Fruit fly (Drosophila melanogaster) whole organism, embryonic: ENCODE data around the gene Cpr64Ad.
A peak's percentile ranks its signal among the peaks of the same experiment; 100 is the strongest.

Source experiments
- Ada2b ChIP-seq: fragments of 200-800 bp; sonication (Bioruptor generic); IDR thresholded peaks from 2 replicates; pipeline ENCODE4 v1.3.6; 2022; ENCODE audit warnings: missing biosample characterization, missing genetic modification characterization
- Atf6 ChIP-seq: fragments of 200-800 bp; sonication (Bioruptor generic); IDR thresholded peaks from 2 replicates; pipeline ENCODE4 v1.3.6; 2022; ENCODE audit warnings: missing biosample characterization, missing genetic modification characterization
- CG10654 ChIP-seq: fragments of 200-800 bp; sonication (Bioruptor generic); optimal IDR thresholded peaks from 2 replicates; lab custom pipeline; 2016; ENCODE audit warnings: missing biosample characterization, missing genetic modification characterization
- CG11398 ChIP-seq: fragments of 200-800 bp; sonication (Bioruptor generic); optimal IDR thresholded peaks from 2 replicates; lab custom pipeline; 2016; ENCODE audit warnings: missing biosample characterization, missing genetic modification characterization
- CG11504 ChIP-seq: fragments of 200-800 bp; sonication (Bioruptor generic); optimal IDR thresholded peaks from 3 replicates; lab custom pipeline; 2019; ENCODE audit warnings: missing biosample characterization, mild to moderate bottlenecking, missing genetic modification characterization, moderate library complexity
- CG12744 ChIP-seq: fragments of 200-800 bp; sonication (Bioruptor generic); optimal IDR thresholded peaks from 2 replicates; lab custom pipeline; 2016; ENCODE audit warnings: missing biosample characterization, missing genetic modification characterization
- CG13296 ChIP-seq: fragments of 200-800 bp; sonication (Bioruptor generic); optimal IDR thresholded peaks from 3 replicates; lab custom pipeline; 2018; ENCODE audit warnings: missing biosample characterization, mild to moderate bottlenecking, missing genetic modification characterization
- CG1529 ChIP-seq: fragments of 200-800 bp; sonication (Bioruptor generic); optimal IDR thresholded peaks from 3 replicates; lab custom pipeline; 2018; ENCODE audit warnings: missing biosample characterization, missing genetic modification characterization
- CG15696 ChIP-seq: fragments of 200-800 bp; sonication (Bioruptor generic); optimal IDR thresholded peaks from 2 replicates; lab custom pipeline; 2019; ENCODE audit warnings: missing biosample characterization, mild to moderate bottlenecking, missing genetic modification characterization, moderate library complexity
- CG17328 ChIP-seq: fragments of 200-800 bp; sonication (Bioruptor generic); IDR thresholded peaks from 2 replicates; pipeline ENCODE4 v1.3.6; 2022; ENCODE audit warnings: missing biosample characterization, missing genetic modification characterization
- CG2120 ChIP-seq: fragments of 200-800 bp; sonication (Bioruptor generic); optimal IDR thresholded peaks from 3 replicates; lab custom pipeline; 2016; ENCODE audit warnings: missing biosample characterization, missing genetic modification characterization
- CG2129 ChIP-seq: fragments of 200-800 bp; sonication (Bioruptor generic); IDR thresholded peaks from 2 replicates; pipeline ENCODE4 v1.3.6; 2022; ENCODE audit warnings: missing biosample characterization, missing genetic modification characterization; ENCODE audit not compliant: partially characterized antibody
- CG31365 ChIP-seq: fragments of 200-800 bp; sonication (Bioruptor generic); optimal IDR thresholded peaks from 2 replicates; lab custom pipeline; 2018; ENCODE audit warnings: missing biosample characterization, mild to moderate bottlenecking, missing genetic modification characterization
- CG34422 ChIP-seq: fragments of 200-800 bp; sonication (Bioruptor generic); IDR thresholded peaks from 3 replicates; pipeline ENCODE4 v1.3.6; 2022; ENCODE audit warnings: missing biosample characterization, missing genetic modification characterization
- CG3726 ChIP-seq: fragments of 200-800 bp; sonication (Bioruptor generic); IDR thresholded peaks from 3 replicates; pipeline ENCODE4, ENCODE4 v1.3.6; 2022; ENCODE audit warnings: missing biosample characterization, missing genetic modification characterization
- CG42726 ChIP-seq: fragments of 200-800 bp; sonication (Bioruptor generic); IDR thresholded peaks from 2 replicates; pipeline ENCODE4 v1.3.6; 2022; ENCODE audit warnings: missing biosample characterization, missing genetic modification characterization; ENCODE audit not compliant: partially characterized antibody
- CG4617 ChIP-seq: fragments of 200-800 bp; sonication (Bioruptor generic); optimal IDR thresholded peaks from 3 replicates; lab custom pipeline; 2016; ENCODE audit warnings: missing biosample characterization, missing genetic modification characterization, borderline replicate concordance
- CG4854 ChIP-seq: fragments of 200-800 bp; sonication (Bioruptor generic); optimal IDR thresholded peaks from 2 replicates; lab custom pipeline; 2016; ENCODE audit warnings: missing biosample characterization, missing genetic modification characterization, inconsistent platforms
- CG6654 ChIP-seq: fragments of 200-800 bp; sonication (Bioruptor generic); optimal IDR thresholded peaks from 2 replicates; lab custom pipeline; 2017; ENCODE audit warnings: missing biosample characterization, mild to moderate bottlenecking, missing genetic modification characterization
- CG6689 ChIP-seq: fragments of 200-800 bp; sonication (Bioruptor generic); IDR thresholded peaks from 2 replicates; pipeline ENCODE4 v1.3.6; 2022; ENCODE audit warnings: missing biosample characterization, missing genetic modification characterization
- CG7745 ChIP-seq: fragments of 200-800 bp; sonication (Bioruptor generic); optimal IDR thresholded peaks from 2 replicates; lab custom pipeline; 2018; ENCODE audit warnings: missing biosample characterization, mild to moderate bottlenecking, missing genetic modification characterization, moderate library complexity
- CG8089 ChIP-seq: fragments of 200-800 bp; sonication (Bioruptor generic); optimal IDR thresholded peaks from 3 replicates; lab custom pipeline; 2016; ENCODE audit warnings: missing biosample characterization, missing genetic modification characterization
- CG9215 ChIP-seq: fragments of 200-800 bp; sonication (Bioruptor generic); IDR thresholded peaks from 2 replicates; pipeline ENCODE4 v1.3.6; 2022; ENCODE audit warnings: missing biosample characterization, missing genetic modification characterization
- Elba2 ChIP-seq: fragments of 200-800 bp; sonication (Bioruptor generic); optimal IDR thresholded peaks from 3 replicates; lab custom pipeline; 2016; ENCODE audit warnings: missing biosample characterization, missing genetic modification characterization
- Ets65A ChIP-seq: fragments of 200-800 bp; sonication (Bioruptor generic); peaks from one replicate; lab custom pipeline; 2016; ENCODE audit warnings: missing biosample characterization, missing genetic modification characterization
- H15 ChIP-seq: fragments of 200-800 bp; sonication (Bioruptor generic); IDR thresholded peaks from 3 replicates; pipeline ENCODE4 v1.3.6; 2022; ENCODE audit warnings: missing biosample characterization, missing genetic modification characterization
- Meics ChIP-seq: fragments of 200-800 bp; sonication (Bioruptor generic); optimal IDR thresholded peaks from 2 replicates; lab custom pipeline; 2017; ENCODE audit warnings: missing biosample characterization, mild to moderate bottlenecking, missing genetic modification characterization
- NC2α ChIP-seq: fragments of 200-800 bp; sonication (Bioruptor generic); optimal IDR thresholded peaks from 2 replicates; lab custom pipeline; 2016; ENCODE audit warnings: missing biosample characterization, missing genetic modification characterization
- Opbp ChIP-seq: fragments of 200-800 bp; sonication (Bioruptor generic); IDR thresholded peaks from 3 replicates; pipeline ENCODE4 v1.3.6; 2022; ENCODE audit warnings: missing biosample characterization, missing genetic modification characterization; ENCODE audit not compliant: partially characterized antibody
- Rfx ChIP-seq: fragments of 200-800 bp; sonication (Bioruptor generic); IDR thresholded peaks from 2 replicates; pipeline ENCODE4 v1.3.6; 2022; ENCODE audit warnings: missing biosample characterization, missing genetic modification characterization
- Stat92E ChIP-seq, 3 experiments: fragments of >200 bp in 2 of 3; fragments of 200-800 bp in 1 of 3; sonication (Bioruptor generic) in 1 of 3; optimal IDR thresholded peaks; 2 replicates each; lab custom pipeline; 2017 to 2019; ENCODE audit warnings: missing biosample characterization in 3 of 3, missing genetic modification characterization in 3 of 3, mild to moderate bottlenecking in 1 of 3, moderate library complexity in 1 of 3
- Xrp1 ChIP-seq: fragments of 200-800 bp; sonication (Bioruptor generic); IDR thresholded peaks from 2 replicates; pipeline ENCODE4 v1.3.6; 2022; ENCODE audit warnings: missing biosample characterization, missing genetic modification characterization
- ash1 ChIP-seq: fragments of 200-800 bp; sonication (Bioruptor generic); optimal IDR thresholded peaks from 2 replicates; lab custom pipeline; 2018; ENCODE audit warnings: missing biosample characterization, mild to moderate bottlenecking, missing genetic modification characterization
- btn ChIP-seq: fragments of 200-800 bp; sonication (Bioruptor generic); optimal IDR thresholded peaks from 2 replicates; lab custom pipeline; 2016; ENCODE audit warnings: missing biosample characterization, missing genetic modification characterization
- chm ChIP-seq: fragments of 200-800 bp; sonication (Bioruptor generic); IDR thresholded peaks from 2 replicates; pipeline ENCODE4 v1.3.6; 2022; ENCODE audit warnings: missing biosample characterization, missing genetic modification characterization
- da ChIP-seq: fragments of 200-800 bp; sonication (Bioruptor generic); optimal IDR thresholded peaks from 2 replicates; lab custom pipeline; 2016; ENCODE audit warnings: missing biosample characterization, missing genetic modification characterization
- gt ChIP-seq: fragments of 200-800 bp; sonication (Bioruptor generic); IDR thresholded peaks from 2 replicates; pipeline ENCODE4 v1.3.6; 2022; ENCODE audit warnings: missing biosample characterization, missing genetic modification characterization
- ham ChIP-seq: fragments of 200-800 bp; sonication (Bioruptor generic); IDR thresholded peaks from 2 replicates; pipeline ENCODE4 v1.3.6; 2022; ENCODE audit warnings: missing biosample characterization, missing genetic modification characterization
- kni ChIP-seq: fragments of 200-800 bp; sonication (Bioruptor generic); optimal IDR thresholded peaks from 3 replicates; lab custom pipeline; 2017; ENCODE audit warnings: mild to moderate bottlenecking, missing biosample characterization, missing genetic modification reagents, missing genetic modification characterization
- mirr ChIP-seq: fragments of 200-800 bp; sonication (Bioruptor generic); optimal IDR thresholded peaks from 3 replicates; lab custom pipeline; 2018; ENCODE audit warnings: missing biosample characterization, mild to moderate bottlenecking, missing genetic modification characterization
- nerfin-2 ChIP-seq: fragments of 200-800 bp; sonication (Bioruptor generic); IDR thresholded peaks from 2 replicates; pipeline ENCODE4 v1.3.6; 2022; ENCODE audit warnings: missing biosample characterization, missing genetic modification characterization; ENCODE audit not compliant: partially characterized antibody
- otp ChIP-seq: fragments of 200-800 bp; sonication (Bioruptor generic); IDR thresholded peaks from 3 replicates; pipeline ENCODE4, ENCODE4 v1.3.6; 2022; ENCODE audit warnings: missing biosample characterization, missing genetic modification characterization
- peb ChIP-seq: fragments of 200-800 bp; sonication (Bioruptor generic); IDR thresholded peaks from 2 replicates; pipeline ENCODE4 v1.3.6; 2022; ENCODE audit warnings: missing biosample characterization, missing genetic modification characterization
- ro ChIP-seq: fragments of 200-800 bp; sonication (Bioruptor generic); IDR thresholded peaks from 2 replicates; pipeline ENCODE4 v1.3.6; 2022; ENCODE audit warnings: missing biosample characterization, missing genetic modification characterization
- slp2 ChIP-seq: fragments of 200-800 bp; sonication (Bioruptor generic); optimal IDR thresholded peaks from 2 replicates; lab custom pipeline; 2016; ENCODE audit warnings: missing biosample characterization, missing genetic modification characterization
- ssp ChIP-seq: fragments of 200-800 bp; sonication (Bioruptor generic); IDR thresholded peaks from 2 replicates; pipeline ENCODE4 v1.3.6; 2022; ENCODE audit warnings: missing biosample characterization, missing genetic modification characterization
- tio ChIP-seq: fragments of 200-800 bp; sonication (Bioruptor generic); optimal IDR thresholded peaks from 2 replicates; lab custom pipeline; 2017; ENCODE audit warnings: missing biosample characterization, missing genetic modification characterization, inconsistent platforms
- toy ChIP-seq: fragments of 200-800 bp; sonication (Bioruptor generic); IDR thresholded peaks from 2 replicates; pipeline ENCODE4 v1.3.6; 2022; ENCODE audit warnings: missing biosample characterization, missing genetic modification characterization
- wor ChIP-seq: fragments of 200-800 bp; sonication (Bioruptor generic); IDR thresholded peaks from 2 replicates; pipeline ENCODE4 v1.3.6; 2022; ENCODE audit warnings: missing biosample characterization, missing genetic modification characterization

The Cpr64Ad gene

DNA sequence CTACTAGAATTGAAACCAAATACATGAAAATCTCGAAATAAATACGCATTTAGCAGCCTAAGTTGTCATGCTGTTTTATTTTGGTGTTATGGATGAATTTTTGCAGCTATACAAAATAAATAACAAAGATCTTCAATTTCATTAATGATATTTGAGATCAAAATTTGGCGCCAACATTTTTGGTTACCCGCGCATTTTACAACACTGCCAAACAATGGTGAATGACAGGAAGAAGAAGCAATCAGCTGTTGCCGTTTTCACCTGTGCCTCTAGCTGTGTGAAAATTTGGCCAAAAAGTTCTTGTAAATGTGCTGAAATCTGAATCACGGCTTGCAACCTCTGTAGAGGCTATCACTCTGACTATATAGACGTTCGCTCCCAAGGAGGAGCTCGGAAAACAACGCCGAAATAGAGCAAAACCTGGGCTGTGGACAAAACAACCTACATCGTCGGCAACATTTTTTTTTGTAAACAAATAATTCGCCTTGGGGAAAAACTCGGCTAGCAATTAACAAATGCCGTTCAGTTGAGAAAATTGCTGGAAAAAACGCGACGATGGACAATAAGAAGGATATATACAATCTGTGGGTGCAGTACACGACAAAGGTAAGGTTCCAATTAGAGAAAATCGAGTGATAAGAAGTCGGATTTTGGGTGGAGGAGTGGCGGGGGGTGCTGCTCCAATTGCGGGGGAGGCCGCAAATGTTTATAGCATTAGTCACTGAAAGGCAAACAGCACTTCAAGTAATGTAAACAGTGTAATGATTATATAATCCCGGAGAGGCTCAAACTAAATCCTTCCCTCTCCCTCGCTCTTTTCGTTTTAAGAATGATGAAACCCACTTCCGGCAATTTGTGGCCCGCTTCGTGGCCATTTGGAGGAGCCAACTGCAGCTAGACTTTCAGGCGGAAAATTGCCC is 21.2 kb upstream of the Cpr64Ad start, which contains the start of gene CG43367 (continued):
- TF ChIP-seq CG3726 (no peak), CG8089 (GFP tag; lab: Kevin White, UChicago) (no peak), kni (GFP tag; lab: Kevin White, UChicago) (peak; percentile 60), btn (GFP tag; lab: Kevin White, UChicago) (no peak), CG9215 (GFP tag; lab: Robert Waterston, UW) (no peak), Rfx (peak; percentile 67), gt (GFP tag; lab: Robert Waterston, UW) (no peak), Opbp (GFP tag; lab: Robert Waterston, UW) (peak; percentile 50; the same call in 1 of the 3 replicates), ham (GFP tag; lab: Robert Waterston, UW) (no peak), wor (GFP tag; lab: Robert Waterston, UW) (no peak), Ada2b (GFP tag; lab: Robert Waterston, UW) (no peak), CG31365 (tag; lab: Kevin White, UChicago) (no peak), CG17328 (GFP tag; lab: Robert Waterston, UW) (no peak), CG6654 (GFP tag; lab: Kevin White, UChicago) (no peak), Meics (GFP tag; lab: Kevin White, UChicago) (no peak), ssp (no peak), CG6689 (no peak), CG12744 (GFP tag; lab: Kevin White, UChicago) (no peak), Elba2 (GFP tag; lab: Kevin White, UChicago) (peak; percentile 82), da (no peak), toy (GFP tag; lab: Robert Waterston, UW) (no peak), CG13296 (GFP tag; lab: Kevin White, UChicago) (no peak), ro (no peak), peb (GFP tag; lab: Robert Waterston, UW) (no peak), CG7745 (tag; lab: Kevin White, UChicago) (no peak), slp2 (GFP tag; lab: Kevin White, UChicago) (no peak), CG4854 (no peak), chm (0 out of 2 replicates have a peak, but pooled peaks have one; percentile 11), CG4617 (peak; percentile 29), CG10654 (GFP tag; lab: Kevin White, UChicago) (no peak), H15 (GFP tag; lab: Robert Waterston, UW) (no peak), Ets65A (GFP tag; lab: Kevin White, UChicago) (peak; percentile 58), CG2120 (GFP tag; lab: Kevin White, UChicago) (no peak), CG2129 (GFP tag; lab: Robert Waterston, UW) (no peak), CG11504 (no peak), CG15696 (no peak), CG11398 (GFP tag; lab: Kevin White, UChicago) (peak; percentile 10), Xrp1 (GFP tag; lab: Robert Waterston, UW) (peak; percentile 23; the same call in 1 of the 2 replicates), otp (0 out of 3 replicates have a peak, but pooled peaks have one; percentile 25), tio (GFP tag; lab: Kevin White, UChicago) (no peak), CG1529 (GFP tag; lab: Kevin White, UChicago) (no peak), Atf6 (0 out of 2 replicates have a peak, but pooled peaks have one; percentile 22), mirr (GFP tag; lab: Kevin White, UChicago) (no peak), nerfin-2 (no peak), Stat92E (GFP tag; optimal IDR thresholded peaks at IDR 0.05; lab: Kevin White, UChicago) (no peak), CG34422 (GFP tag; lab: Robert Waterston, UW) (peak; percentile 29; the same call in 1 of the 3 replicates), NC2α (GFP tag; lab: Kevin White, UChicago) (no peak), ash1 (GFP tag; lab: Kevin White, UChicago) (no peak), CG42726 (GFP tag; lab: Robert Waterston, UW) (0 out of 2 replicates have a peak, but pooled peaks have one; percentile 29)
